Worm (Caenorhabditis elegans) whole organism, young adult: ENCODE results near the gene sra-26.

Source experiments
- F57A8.1 ChIP-seq: fragments of 200-800 bp; sonication (Bioruptor generic); optimal IDR thresholded peaks from 2 replicates; lab custom pipeline; 2018; ENCODE audit warnings: mild to moderate bottlenecking, missing genetic modification characterization, moderate library complexity, missing compliant biosample characterization
- K12H6.12 ChIP-seq: fragments of 200-800 bp; sonication (Bioruptor generic); optimal IDR thresholded peaks from 2 replicates; lab custom pipeline; 2018; ENCODE audit warnings: mild to moderate bottlenecking, missing genetic modification characterization, missing compliant biosample characterization
- Y95B8A.8 ChIP-seq: fragments of 200-800 bp; sonication (Bioruptor generic); IDR thresholded peaks from 2 replicates; pipeline ENCODE4 v1.3.6; 2022; ENCODE audit warnings: missing genetic modification reagents, missing genetic modification characterization, missing compliant biosample characterization
- aptf-3 ChIP-seq: fragments of 200-800 bp; sonication (Bioruptor generic); IDR thresholded peaks from 2 replicates; pipeline ENCODE4 v1.3.6; 2022; ENCODE audit warnings: missing genetic modification characterization, missing compliant biosample characterization
- dox-1 ChIP-seq: fragments of 200-800 bp; sonication (Bioruptor generic); IDR thresholded peaks from 2 replicates; pipeline ENCODE4 v1.3.6; 2022; ENCODE audit warnings: missing genetic modification reagents, missing genetic modification characterization, missing compliant biosample characterization
- hsf-1 ChIP-seq: fragments of 200-800 bp; sonication (Bioruptor generic); IDR thresholded peaks from 2 replicates; pipeline ENCODE4 v1.3.6; 2022; ENCODE audit warnings: missing genetic modification reagents, missing genetic modification characterization, missing compliant biosample characterization
- let-526 ChIP-seq: fragments of 200-800 bp; sonication (Bioruptor generic); IDR thresholded peaks from 2 replicates; pipeline ENCODE4 v1.3.6; 2022; ENCODE audit warnings: missing genetic modification reagents, missing genetic modification characterization, missing compliant biosample characterization
- nhr-179 ChIP-seq: sonication (generic microtip); optimal IDR thresholded peaks from 2 replicates; lab custom pipeline; 2016; ENCODE audit warnings: mild to moderate bottlenecking, missing genetic modification characterization, missing compliant biosample characterization
- pha-4 ChIP-seq: fragments of 150-350 bp; sonication (generic microtip); optimal IDR thresholded peaks from 2 replicates; lab custom pipeline; 2014; ENCODE audit warnings: missing biosample characterization, missing genetic modification reagents, missing genetic modification characterization
- sdz-38 ChIP-seq: sonication (generic microtip); optimal IDR thresholded peaks from 2 replicates; lab custom pipeline; 2016; ENCODE audit warnings: missing genotype, missing genetic modification characterization, missing compliant biosample characterization
- unc-62 ChIP-seq: fragments of 150-350 bp; optimal IDR thresholded peaks from 2 replicates; lab custom pipeline; 2014; ENCODE audit warnings: missing biosample characterization, missing genetic modification reagents, missing genetic modification characterization
- zim-3 ChIP-seq: sonication (generic microtip); optimal IDR thresholded peaks from 2 replicates; lab custom pipeline; 2017; ENCODE audit warnings: mild to moderate bottlenecking, missing genetic modification characterization, moderate library complexity, missing compliant biosample characterization

DNA sequence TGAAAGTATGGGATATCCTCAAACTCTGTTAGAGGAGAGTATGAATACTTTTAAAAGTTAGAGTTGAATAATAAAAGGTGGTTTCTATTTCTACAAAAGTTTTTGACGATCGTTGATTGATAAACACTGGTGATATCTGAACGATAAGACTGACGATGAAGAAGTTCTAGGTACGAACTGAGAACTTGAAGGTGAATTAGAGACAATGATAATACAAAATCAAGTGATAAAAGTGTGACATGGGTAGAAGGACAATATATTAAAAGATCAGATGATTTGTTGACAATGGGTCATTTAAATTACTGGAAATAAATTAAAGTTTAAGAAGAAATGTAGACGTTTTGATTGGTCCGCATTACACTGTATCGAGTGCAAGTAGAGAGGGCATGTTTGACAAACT lies 43.8 kb upstream of the sra-26 start, which contains the start of gene C18H9.5:
- no peak for TF ChIP-seq K12H6.12 (tag; lab: Kevin White, UChicago)
- TF ChIP-seq unc-62, result no peak
- TF ChIP-seq aptf-3 (GFP tag; lab: Robert Waterston, UW), result no peak
- no peak for TF ChIP-seq sdz-38 (tag; lab: Kevin White, UChicago)
- no peak for TF ChIP-seq Y95B8A.8
- no peak for TF ChIP-seq zim-3 (tag; lab: Kevin White, UChicago)
- TF ChIP-seq pha-4, result no peak
- no peak for TF ChIP-seq let-526 (GFP tag; lab: Robert Waterston, UW)
- no peak for TF ChIP-seq dox-1 (GFP tag; lab: Robert Waterston, UW)
- no peak for TF ChIP-seq nhr-179 (tag; lab: Kevin White, UChicago)
- no peak for TF ChIP-seq hsf-1 (GFP tag; lab: Robert Waterston, UW)
- TF ChIP-seq F57A8.1 (GFP tag; lab: Kevin White, UChicago), result no peak
